Fruit fly (Drosophila melanogaster): ENCODE results near the gene CG13041.
A peak's percentile ranks its signal among the peaks of the same experiment; 100 is the strongest.

Gene CG13041

DNA sequence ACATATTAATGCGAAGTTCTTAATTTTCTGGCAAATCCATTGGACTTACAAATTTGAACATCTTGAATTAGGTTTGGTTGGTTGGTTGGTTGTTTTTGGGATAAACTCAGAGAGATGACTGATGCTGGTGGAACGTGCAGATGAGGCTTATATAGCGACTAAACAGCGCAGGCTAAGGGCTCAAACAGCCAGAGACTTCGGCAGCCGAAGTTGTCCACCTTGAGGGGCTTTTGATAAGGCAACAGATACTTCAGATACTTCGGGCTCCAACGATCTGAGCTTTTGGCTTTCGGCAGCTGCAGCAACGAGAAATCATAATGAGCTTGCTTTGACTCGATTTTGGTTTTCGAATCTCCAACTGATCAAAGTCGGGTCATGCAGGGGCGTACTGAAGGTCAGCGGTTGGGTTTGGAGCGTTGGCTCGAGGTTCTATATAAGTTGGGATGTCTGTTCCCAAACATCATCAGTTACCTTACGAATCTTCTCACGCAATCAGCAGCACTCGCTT lies at the start of gene CG13041, which contains the start of gene CG13060:
TSS of gene CG13041 (minus strand) at position 128 of the 508 bp plus-strand sequence.
TSS of gene CG13060 (plus strand) at position 458 of the 508 bp plus-strand sequence.
- TF ChIP-seq brk (GFP tag; optimal IDR thresholded peaks at IDR 0.05) (no peak), lola (GFP tag; optimal IDR thresholded peaks at IDR 0.05) (no peak), woc (GFP tag; optimal IDR thresholded peaks at IDR 0.05) (no peak), pan (optimal IDR thresholded peaks at IDR 0.05) (no peak), HLH106 (tag; optimal IDR thresholded peaks at IDR 0.05) (no peak), Mio (GFP tag; optimal IDR thresholded peaks at IDR 0.05) (no peak), Myc (optimal IDR thresholded peaks at IDR 0.05) (no peak), CG9705 (GFP tag; optimal IDR thresholded peaks at IDR 0.05) (no peak), dsf (GFP tag; optimal IDR thresholded peaks at IDR 0.05; ENCODE audit: borderline replicate concordance) (no peak), CrebA (GFP tag; optimal IDR thresholded peaks at IDR 0.05; ENCODE audit: borderline replicate concordance) (no peak), psq (GFP tag; optimal IDR thresholded peaks at IDR 0.05) (no peak), dl (GFP tag; optimal IDR thresholded peaks at IDR 0.05; ENCODE audit: insufficient read depth in 1 of 2, partially characterized antibody in 2 of 2) (no peak), Rel (GFP tag; optimal IDR thresholded peaks at IDR 0.05) (no peak), Rel (tag; optimal IDR thresholded peaks at IDR 0.05) (no peak), fru (GFP tag; optimal IDR thresholded peaks at IDR 0.05) (no peak), Hnf4 (GFP tag; optimal IDR thresholded peaks at IDR 0.05) (no peak)

DNA sequence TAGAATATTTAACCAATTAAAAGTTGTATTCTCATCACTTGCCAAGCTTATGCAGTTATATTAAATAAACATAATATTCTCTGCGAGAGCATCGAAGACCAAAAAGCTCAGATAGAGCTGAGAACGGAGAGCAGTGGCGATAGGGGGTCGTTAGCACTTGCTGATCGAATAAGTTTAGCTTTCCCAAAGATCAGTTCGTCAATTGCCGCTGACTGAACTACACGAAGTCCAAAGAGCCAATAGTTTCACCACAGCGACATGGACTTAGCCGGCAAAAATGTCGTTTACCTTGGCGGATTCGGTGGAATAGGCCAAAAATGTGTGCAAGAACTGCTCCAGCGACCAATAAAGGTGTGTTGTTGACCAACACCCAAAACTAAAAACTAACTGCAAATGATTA lies 48.9 kb upstream of the CG13041 start, which contains the start of gene CG4842:
TSS of gene CG4842 (plus strand) at position 191 of the 400 bp plus-strand sequence.
- TF ChIP-seq Hnf4 (GFP tag; optimal IDR thresholded peaks at IDR 0.05): no peak
- TF ChIP-seq Myc (optimal IDR thresholded peaks at IDR 0.05): no peak

DNA sequence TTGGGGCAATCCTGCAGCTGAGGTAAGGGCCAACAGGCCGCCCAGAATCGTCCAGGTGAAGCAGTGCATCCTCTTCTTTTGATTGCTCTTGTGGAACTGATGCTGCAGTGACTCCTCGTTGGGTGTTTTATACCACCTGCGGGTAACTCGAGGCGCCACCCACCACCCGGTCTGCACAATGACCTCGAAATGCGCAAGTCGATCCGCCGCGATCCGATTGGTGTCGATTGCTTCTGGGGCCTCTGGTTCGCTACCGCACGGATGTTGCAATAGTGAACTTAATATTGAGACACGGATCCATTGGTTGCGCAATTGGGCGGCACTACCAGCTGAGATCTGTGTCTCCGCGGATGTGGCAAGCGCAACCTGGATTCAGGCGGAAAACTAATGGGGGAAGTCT lies 47.9 kb upstream of the CG13041 start, which contains the start of gene Cpr72Ec:
TSS of gene Cpr72Ec (minus strand) at position 101 of the 400 bp plus-strand sequence.
- TF ChIP-seq jim (GFP tag; optimal IDR thresholded peaks at IDR 0.05) (no peak), Dfd (GFP tag; optimal IDR thresholded peaks at IDR 0.05) (no peak), CG9705 (GFP tag; optimal IDR thresholded peaks at IDR 0.05) (no peak), OdsH (GFP tag; optimal IDR thresholded peaks at IDR 0.05) (no peak), woc (GFP tag; optimal IDR thresholded peaks at IDR 0.05) (no peak), Hr78 (GFP tag; optimal IDR thresholded peaks at IDR 0.05) (no peak), brk (GFP tag; optimal IDR thresholded peaks at IDR 0.05) (no peak), GATAd (GFP tag; optimal IDR thresholded peaks at IDR 0.05) (no peak), sv (GFP tag; optimal IDR thresholded peaks at IDR 0.05) (no peak), psq (GFP tag; optimal IDR thresholded peaks at IDR 0.05) (no peak), Dif (GFP tag; optimal IDR thresholded peaks at IDR 0.05; ENCODE audit: partially characterized antibody) (no peak)

dm6 chr3L:16364599-16364998 lies 45.3 kb upstream of the CG13041 start, which contains the start of gene Cpr72Eb:
Cpr72Eb (plus strand) TSS chr3L:16364899.
- TF ChIP-seq dmrt93B (GFP tag; optimal IDR thresholded peaks at IDR 0.05) (no peak), Rel (GFP tag; optimal IDR thresholded peaks at IDR 0.05) (no peak), Rel (tag; optimal IDR thresholded peaks at IDR 0.05) (no peak), HLH106 (tag; optimal IDR thresholded peaks at IDR 0.05) (no peak), pan (optimal IDR thresholded peaks at IDR 0.05) (no peak), Sp1 (GFP tag; optimal IDR thresholded peaks at IDR 0.05) (no peak), jim (GFP tag; optimal IDR thresholded peaks at IDR 0.05) (no peak), lola (GFP tag; optimal IDR thresholded peaks at IDR 0.05) (no peak), ey (GFP tag; optimal IDR thresholded peaks at IDR 0.05) (no peak), CG32264 (GFP tag; optimal IDR thresholded peaks at IDR 0.05) (no peak), woc (GFP tag; optimal IDR thresholded peaks at IDR 0.05) (no peak)

dm6 chr3L:16364182-16364581 lies 44.9 kb upstream of the CG13041 start:
- TF ChIP-seq dmrt93B (GFP tag; optimal IDR thresholded peaks at IDR 0.05) (peak; percentile 56), CrebA (GFP tag; optimal IDR thresholded peaks at IDR 0.05; ENCODE audit: borderline replicate concordance) (no peak), brk (GFP tag; optimal IDR thresholded peaks at IDR 0.05) (peak; percentile 27), br (GFP tag; optimal IDR thresholded peaks at IDR 0.05) (peak; percentile 73), Abd-B (GFP tag; optimal IDR thresholded peaks at IDR 0.05) (no peak), Hnf4 (GFP tag; optimal IDR thresholded peaks at IDR 0.05) (peak; percentile 65), h (GFP tag; optimal IDR thresholded peaks at IDR 0.05) (peak; percentile 83), fru (GFP tag; optimal IDR thresholded peaks at IDR 0.05) (peak; percentile 81), CG32264 (GFP tag; optimal IDR thresholded peaks at IDR 0.05) (peak; percentile 25), tai (GFP tag; optimal IDR thresholded peaks at IDR 0.05) (no peak), Sp1 (GFP tag; optimal IDR thresholded peaks at IDR 0.05) (peak; percentile 78), N (GFP tag; optimal IDR thresholded peaks at IDR 0.05) (no peak), Hr78 (GFP tag; optimal IDR thresholded peaks at IDR 0.05) (no peak), OdsH (GFP tag; optimal IDR thresholded peaks at IDR 0.05) (peak; percentile 81), woc (GFP tag; optimal IDR thresholded peaks at IDR 0.05) (peak; percentile 67), psq (GFP tag; optimal IDR thresholded peaks at IDR 0.05) (peak; percentile 66), HLH106 (tag; optimal IDR thresholded peaks at IDR 0.05) (peak; percentile 82), ey (GFP tag; optimal IDR thresholded peaks at IDR 0.05) (peak; percentile 69), pan (optimal IDR thresholded peaks at IDR 0.05) (no peak), rgr (GFP tag; optimal IDR thresholded peaks at IDR 0.05) (peak; percentile 70), CG9705 (GFP tag; optimal IDR thresholded peaks at IDR 0.05) (peak; percentile 39), foxo (GFP tag; optimal IDR thresholded peaks at IDR 0.05) (peak in 1 of 2 experiments; percentile 78)

Data from whole organism, wandering third instar larva.